Worm (Caenorhabditis elegans) whole organism, early embryonic: ENCODE measurements around the gene D2096.5.

ENCODE experiments used
- B0310.2 ChIP-seq: sonication (generic microtip); optimal IDR thresholded peaks from 2 replicates; lab custom pipeline; 2016; ENCODE audit warnings: mild to moderate bottlenecking, missing genetic modification characterization, missing compliant biosample characterization
- F13C5.2 ChIP-seq: sonication (generic microtip); optimal IDR thresholded peaks from 2 replicates; lab custom pipeline; 2017; ENCODE audit warnings: mild to moderate bottlenecking, missing genetic modification characterization, inconsistent platforms, missing compliant biosample characterization
- aly-1 ChIP-seq: sonication (generic microtip); optimal IDR thresholded peaks from 2 replicates; lab custom pipeline; 2016; ENCODE audit warnings: missing genetic modification characterization, missing compliant biosample characterization
- ama-1 ChIP-seq: fragments of 150-350 bp; optimal IDR thresholded peaks from 2 replicates; lab custom pipeline; 2014
- ceh-13 ChIP-seq: fragments of 200-800 bp; sonication (Bioruptor generic); optimal IDR thresholded peaks from 2 replicates; lab custom pipeline; 2018; ENCODE audit warnings: mild to moderate bottlenecking, missing genetic modification characterization, missing compliant biosample characterization
- ceh-36 ChIP-seq: sonication (generic microtip); optimal IDR thresholded peaks from 2 replicates; lab custom pipeline; 2016; ENCODE audit warnings: missing genetic modification characterization, inconsistent platforms, missing compliant biosample characterization
- ets-7 ChIP-seq: sonication (generic microtip); optimal IDR thresholded peaks from 2 replicates; lab custom pipeline; 2016; ENCODE audit warnings: missing genotype, missing genetic modification characterization, missing compliant biosample characterization
- flt-1 ChIP-seq: fragments of 200-800 bp; sonication (Bioruptor generic); IDR thresholded peaks from 2 replicates; pipeline ENCODE4 v1.3.6; 2022; ENCODE audit warnings: missing genetic modification characterization, missing compliant biosample characterization
- hmbx-1 ChIP-seq: sonication (generic microtip); optimal IDR thresholded peaks from 2 replicates; lab custom pipeline; 2016; ENCODE audit warnings: mild to moderate bottlenecking, missing genetic modification characterization, missing compliant biosample characterization
- hmg-4 ChIP-seq: fragments of 200-800 bp; sonication (Bioruptor generic); optimal IDR thresholded peaks from 2 replicates; lab custom pipeline; 2018; ENCODE audit warnings: mild to moderate bottlenecking, missing genetic modification characterization, missing compliant biosample characterization
- hnd-1 ChIP-seq: sonication (generic microtip); optimal IDR thresholded peaks from 2 replicates; lab custom pipeline; 2016; ENCODE audit warnings: missing genetic modification characterization, missing compliant biosample characterization
- pes-1 ChIP-seq: fragments of 200-800 bp; sonication (Bioruptor generic); IDR thresholded peaks from 2 replicates; pipeline ENCODE4 v1.3.6; 2022; ENCODE audit warnings: missing genetic modification reagents, missing genetic modification characterization, missing compliant biosample characterization
- scrt-1 ChIP-seq: fragments of 200-800 bp; sonication (Bioruptor generic); IDR thresholded peaks from 2 replicates; pipeline ENCODE4 v1.3.6; 2022; ENCODE audit warnings: missing genetic modification characterization, missing compliant biosample characterization
- sea-1 ChIP-seq: fragments of 200-800 bp; sonication (Bioruptor generic); conservative IDR thresholded peaks from 2 replicates; pipeline ENCODE4 v1.3.6; 2022; ENCODE audit warnings: missing genetic modification characterization, missing compliant biosample characterization
- tbx-11 ChIP-seq: fragments of 200-800 bp; sonication (Bioruptor generic); IDR thresholded peaks from 2 replicates; pipeline ENCODE4 v1.3.6; 2022; ENCODE audit warnings: missing genetic modification characterization, missing compliant biosample characterization
- tbx-37 ChIP-seq: fragments of 200-800 bp; sonication (Bioruptor generic); conservative IDR thresholded peaks from 2 replicates; pipeline ENCODE4 v1.3.6; 2022; ENCODE audit warnings: missing genetic modification reagents, missing genetic modification characterization, missing compliant biosample characterization
- tra-4 ChIP-seq: sonication (generic microtip); optimal IDR thresholded peaks from 2 replicates; lab custom pipeline; 2017; ENCODE audit warnings: missing genetic modification characterization, missing compliant biosample characterization

D2096.5 gene

DNA sequence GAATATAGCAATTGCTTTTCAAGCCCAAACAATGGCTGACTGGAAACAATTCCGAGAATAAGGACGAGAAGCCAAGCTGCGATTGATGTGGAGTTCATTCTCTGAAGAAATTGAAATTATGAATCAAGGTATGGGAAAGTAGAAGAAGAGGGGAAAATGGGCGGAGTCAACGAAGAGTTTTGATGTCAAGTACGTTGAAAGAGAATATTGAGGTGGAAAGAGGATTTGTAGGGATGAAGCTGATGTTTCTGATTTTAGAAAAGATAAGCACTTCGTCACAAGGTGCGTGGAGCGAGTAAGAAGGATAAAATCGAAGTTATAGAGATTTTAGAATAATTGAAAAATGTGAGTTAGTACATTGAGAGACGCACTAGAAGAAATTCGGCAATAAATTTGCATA lies 23.1 kb upstream of the D2096.5 start, which contains the start of gene D2096.9:
D2096.9 (minus strand) TSS at position 101 of the 400 bp plus-strand sequence.
- TF ChIP-seq hmg-4 (GFP tag; lab: Kevin White, UChicago) (no peak), tra-4 (no peak), hmbx-1 (tag; lab: Kevin White, UChicago) (no peak), tbx-11 (GFP tag; lab: Robert Waterston, UW) (no peak), scrt-1 (GFP tag; lab: Robert Waterston, UW) (no peak), B0310.2 (tag; lab: Kevin White, UChicago) (no peak), hnd-1 (tag; lab: Kevin White, UChicago) (no peak), ceh-13 (GFP tag; lab: Kevin White, UChicago) (no peak), ama-1 (lab: Kevin White, UChicago) (no peak), flt-1 (GFP tag; lab: Robert Waterston, UW) (no peak), F13C5.2 (tag; lab: Kevin White, UChicago) (no peak), pes-1 (GFP tag; lab: Robert Waterston, UW) (no peak), sea-1 (no peak)

DNA sequence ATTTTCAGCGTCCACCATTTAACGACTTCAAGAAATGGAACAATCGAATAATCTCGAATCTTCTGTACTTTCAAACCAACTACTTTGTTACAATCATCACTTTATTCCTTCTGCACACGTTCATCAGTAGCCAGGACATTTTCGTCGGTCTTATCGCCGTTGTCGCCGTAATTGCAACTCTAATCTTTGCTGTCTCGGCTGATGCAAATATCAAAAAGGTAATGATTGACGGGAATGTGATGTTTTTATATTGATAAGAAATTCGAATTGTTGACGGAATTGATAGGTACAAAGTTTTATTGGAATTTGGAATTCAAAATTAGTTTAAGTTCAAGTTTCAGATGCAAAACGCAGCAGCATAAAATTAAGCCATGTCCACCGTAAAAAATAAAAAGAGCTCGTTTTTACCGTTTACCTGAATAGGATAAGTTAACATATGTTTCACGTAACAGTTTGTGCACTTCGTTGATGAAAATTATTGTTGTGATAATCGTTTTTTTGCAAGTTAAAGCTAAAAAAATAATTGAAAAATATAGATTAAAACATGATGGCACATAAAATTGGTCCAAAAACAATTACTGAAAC lies 20.8 kb upstream of the D2096.5 start:
- TF ChIP-seq flt-1 (GFP tag; lab: Robert Waterston, UW) (no peak), sea-1 (no peak), scrt-1 (GFP tag; lab: Robert Waterston, UW) (no peak), hmbx-1 (tag; lab: Kevin White, UChicago) (no peak), ets-7 (no peak), hmg-4 (GFP tag; lab: Kevin White, UChicago) (no peak), tra-4 (no peak), hnd-1 (tag; lab: Kevin White, UChicago) (no peak)

DNA sequence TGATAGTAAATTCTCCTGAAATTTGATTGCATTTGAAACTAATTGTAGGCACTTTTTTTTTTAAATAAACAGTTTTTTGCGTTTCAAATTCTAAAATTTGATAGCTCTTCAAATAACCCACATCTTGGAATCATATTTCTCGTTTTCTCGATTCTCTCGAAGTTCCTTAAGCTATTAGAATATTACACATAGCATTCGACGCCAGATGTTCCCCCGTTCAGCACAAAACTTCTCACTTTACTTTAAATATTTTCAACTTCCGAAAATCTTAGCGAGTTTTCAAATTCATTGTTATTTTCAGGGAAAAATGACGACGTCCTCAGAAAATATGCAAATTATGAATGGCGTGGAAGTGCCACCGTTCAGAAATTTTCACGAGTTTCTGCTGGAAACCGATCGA lies 20.1 kb upstream of the D2096.5 start, which contains the start of gene praf-3:
praf-3 (plus strand) TSS at position 301 of the 400 bp plus-strand sequence.
- TF ChIP-seq F13C5.2 (tag; lab: Kevin White, UChicago), result no peak
- TF ChIP-seq B0310.2 (tag; lab: Kevin White, UChicago), result no peak
- no peak for TF ChIP-seq tbx-37 (GFP tag; lab: Robert Waterston, UW)
- no peak for TF ChIP-seq flt-1 (GFP tag; lab: Robert Waterston, UW)
- no peak for TF ChIP-seq ets-7
- no peak for TF ChIP-seq hmg-4 (GFP tag; lab: Kevin White, UChicago)
- TF ChIP-seq ceh-13 (GFP tag; lab: Kevin White, UChicago), result no peak
- no peak for TF ChIP-seq tbx-11 (GFP tag; lab: Robert Waterston, UW)
- no peak for TF ChIP-seq hnd-1 (tag; lab: Kevin White, UChicago)
- no peak for TF ChIP-seq hmbx-1 (tag; lab: Kevin White, UChicago)
- TF ChIP-seq ama-1 (lab: Kevin White, UChicago), result no peak

DNA sequence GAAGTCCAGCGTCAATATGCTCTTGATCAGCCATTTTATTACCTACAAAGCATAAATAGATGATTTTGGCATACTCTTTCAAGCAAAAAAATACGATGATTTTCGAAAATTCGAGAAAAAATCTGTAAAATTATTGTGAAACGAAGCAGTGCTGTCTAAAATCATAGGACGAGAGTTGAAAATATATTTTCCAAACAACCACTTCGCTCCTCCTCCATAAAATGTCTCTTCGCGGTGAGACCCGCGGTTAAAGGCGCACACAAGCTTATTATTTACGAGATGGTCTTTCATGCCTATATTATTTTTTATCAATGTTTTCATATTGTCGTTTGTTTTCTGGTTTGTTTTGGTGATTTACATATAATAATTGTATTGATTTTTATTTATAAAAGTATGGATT lies 19.7 kb upstream of the D2096.5 start, which contains the start of gene nap-1:
nap-1 (minus strand) TSS at position 42 of the 400 bp plus-strand sequence.
- no peak for TF ChIP-seq flt-1 (GFP tag; lab: Robert Waterston, UW)
- no peak for TF ChIP-seq tbx-37 (GFP tag; lab: Robert Waterston, UW)
- no peak for TF ChIP-seq tbx-11 (GFP tag; lab: Robert Waterston, UW)
- no peak for TF ChIP-seq hmbx-1 (tag; lab: Kevin White, UChicago)

DNA sequence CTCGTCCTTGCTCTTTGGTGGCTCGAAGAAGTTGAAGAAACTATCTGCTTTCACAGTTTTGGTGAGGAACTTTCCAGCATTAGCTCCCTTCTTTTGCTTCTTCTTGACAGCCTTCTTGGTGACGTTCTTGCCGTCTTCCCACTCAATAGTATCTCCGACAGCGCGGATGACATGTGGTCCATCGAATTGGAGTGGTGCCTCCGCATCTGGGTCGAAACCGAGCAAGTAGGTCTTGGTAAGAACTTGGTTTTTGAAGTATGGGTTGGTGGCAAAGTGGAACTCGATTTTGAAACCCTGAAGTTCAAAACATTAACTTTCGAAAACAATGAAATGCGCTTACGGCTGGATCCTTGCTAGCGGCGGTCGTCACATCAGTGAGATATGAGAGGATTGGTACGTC lies 18.7 kb upstream of the D2096.5 start:
- TF ChIP-seq scrt-1 (GFP tag; lab: Robert Waterston, UW) (no peak), B0310.2 (tag; lab: Kevin White, UChicago) (no peak), ceh-13 (GFP tag; lab: Kevin White, UChicago) (no peak), ets-7 (no peak), F13C5.2 (tag; lab: Kevin White, UChicago) (no peak), flt-1 (GFP tag; lab: Robert Waterston, UW) (no peak), ceh-36 (no peak), hmbx-1 (tag; lab: Kevin White, UChicago) (no peak), tbx-11 (GFP tag; lab: Robert Waterston, UW) (no peak)

DNA sequence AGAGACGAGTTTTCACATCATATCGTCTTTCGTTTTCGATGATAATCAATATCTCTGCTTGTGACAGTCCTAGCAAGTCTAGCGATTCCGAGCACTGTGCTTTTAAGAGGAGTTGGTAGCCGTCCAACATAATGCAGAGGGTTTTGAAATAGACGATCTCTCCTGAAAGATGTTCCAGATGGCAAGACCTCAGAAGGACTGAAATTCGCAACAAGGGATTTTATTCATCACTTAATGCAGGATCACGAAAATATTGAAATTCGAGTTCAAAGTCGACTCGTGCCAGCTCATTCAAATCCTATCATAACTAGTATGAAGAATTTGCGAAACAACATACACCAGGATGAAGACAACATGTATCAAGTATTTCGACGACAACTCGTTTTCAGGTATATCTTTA lies 17.9 kb upstream of the D2096.5 start, which contains the start of gene D2096.7:
D2096.7 (minus strand) TSS at position 130 of the 400 bp plus-strand sequence.
- TF ChIP-seq tra-4 (no peak), hmbx-1 (tag; lab: Kevin White, UChicago) (no peak), scrt-1 (GFP tag; lab: Robert Waterston, UW) (no peak), ceh-36 (no peak), pes-1 (GFP tag; lab: Robert Waterston, UW) (no peak)

DNA sequence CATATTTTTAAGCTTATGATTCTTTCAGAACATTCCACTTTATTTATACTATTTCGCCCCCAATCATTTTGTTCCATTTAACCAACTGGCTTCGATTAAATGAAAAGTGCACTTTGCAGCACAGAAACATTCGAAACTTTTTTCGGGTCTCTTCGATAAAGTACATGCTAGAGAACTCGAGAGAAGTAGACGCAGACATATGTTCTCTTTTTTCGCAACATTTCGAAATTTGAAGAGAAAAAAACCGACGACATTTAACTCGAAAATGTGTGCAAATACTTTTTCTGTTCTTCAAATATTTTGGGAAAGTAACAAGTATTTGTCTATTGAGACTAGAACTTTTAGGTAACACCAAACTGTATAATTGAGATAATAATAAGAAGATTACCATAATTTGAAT lies 17.4 kb upstream of the D2096.5 start:
- TF ChIP-seq tbx-37 (GFP tag; lab: Robert Waterston, UW), result no peak
- TF ChIP-seq hmbx-1 (tag; lab: Kevin White, UChicago), result no peak
- no peak for TF ChIP-seq ceh-36
- no peak for TF ChIP-seq F13C5.2 (tag; lab: Kevin White, UChicago)
- TF ChIP-seq sea-1, result no peak
- no peak for TF ChIP-seq scrt-1 (GFP tag; lab: Robert Waterston, UW)
- TF ChIP-seq B0310.2 (tag; lab: Kevin White, UChicago), result no peak
- TF ChIP-seq tbx-11 (GFP tag; lab: Robert Waterston, UW), result no peak
- TF ChIP-seq aly-1 (tag; lab: Kevin White, UChicago), result no peak
- no peak for TF ChIP-seq ets-7
- no peak for TF ChIP-seq ama-1 (lab: Kevin White, UChicago)
- TF ChIP-seq hmg-4 (GFP tag; lab: Kevin White, UChicago), result no peak
- no peak for TF ChIP-seq ceh-13 (GFP tag; lab: Kevin White, UChicago)
- no peak for TF ChIP-seq hnd-1 (tag; lab: Kevin White, UChicago)
- no peak for TF ChIP-seq flt-1 (GFP tag; lab: Robert Waterston, UW)
- TF ChIP-seq tra-4, result no peak
- no peak for TF ChIP-seq pes-1 (GFP tag; lab: Robert Waterston, UW)
